Worm (Caenorhabditis elegans): ENCODE data around the gene utp-20.

The utp-20 gene

DNA sequence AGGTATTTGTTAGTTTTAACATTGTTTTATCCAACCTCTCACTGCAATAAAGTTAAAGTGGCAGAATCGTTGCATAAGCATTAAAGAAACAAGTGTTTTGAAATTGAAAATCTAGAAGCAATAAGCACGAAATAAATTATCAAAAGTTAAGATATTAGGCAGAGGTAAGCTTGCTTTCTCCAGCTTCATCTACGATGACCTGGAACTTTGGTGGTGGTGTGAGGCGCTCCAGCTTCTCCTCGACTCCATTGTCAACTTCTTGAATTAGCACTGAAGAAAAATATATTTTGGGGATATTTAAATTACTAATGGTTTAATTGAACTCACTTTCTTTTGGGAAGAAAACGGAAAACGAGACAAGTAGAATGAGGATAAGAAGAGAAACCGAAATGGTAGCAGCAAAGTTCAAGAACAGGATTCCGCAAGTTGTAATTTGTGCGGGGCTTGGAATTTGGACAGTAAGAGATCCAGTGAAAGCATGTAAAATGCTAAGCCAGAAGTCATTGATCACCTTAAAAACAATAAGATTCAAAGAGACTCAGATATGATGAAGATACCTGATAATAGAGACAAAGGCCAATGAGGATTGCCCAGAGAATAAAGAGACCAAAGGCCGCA lies 42.4 kb upstream of the utp-20 start:
- TF ChIP-seq unc-62 (GFP tag; optimal IDR thresholded peaks at IDR 0.05 in 1 of 2) (peak in 1 of 2 experiments; percentile 94), unc-62 (tag; optimal IDR thresholded peaks at IDR 0.05) (no peak), daf-16 (GFP tag; optimal IDR thresholded peaks at IDR 0.05) (no peak), daf-16 (tag; optimal IDR thresholded peaks at IDR 0.05) (no peak), lin-38 (GFP tag; IDR thresholded peaks at IDR 0.05) (peak; percentile 49), nhr-25 (tag; optimal IDR thresholded peaks at IDR 0.05; ENCODE audit: borderline replicate concordance, insufficient read depth) (no peak), duxl-1 (tag; optimal IDR thresholded peaks at IDR 0.05; ENCODE audit: poor library complexity) (peak; percentile 31), Y48G9A.11 (GFP tag; IDR thresholded peaks at IDR 0.05) (peak; percentile 52; the same call in 1 of the 2 replicates), lsy-2 (tag; optimal IDR thresholded peaks at IDR 0.05) (peak in 1 of 2 experiments; percentile 27), F49E8.2 (tag; optimal IDR thresholded peaks at IDR 0.05; ENCODE audit: borderline replicate concordance) (peak; percentile 26)

DNA sequence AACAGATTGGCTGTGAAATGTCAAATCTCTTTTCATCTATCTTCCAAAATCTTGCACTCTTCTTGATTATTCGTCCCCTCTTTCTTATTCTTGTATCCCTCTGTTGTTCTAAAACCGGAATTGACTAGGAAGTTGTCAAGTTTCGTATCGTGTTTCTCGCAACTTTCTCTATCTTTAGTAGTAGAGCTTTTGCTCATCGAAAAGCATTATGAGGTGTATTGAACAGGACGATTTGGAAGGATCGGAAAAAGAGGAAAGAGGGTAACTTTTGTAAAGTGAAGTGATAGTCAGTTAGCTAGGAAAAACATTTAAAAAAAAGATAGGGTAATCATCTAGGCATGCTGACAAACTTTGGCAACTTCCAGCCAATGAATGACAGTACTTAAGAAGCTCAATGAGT lies 39.7 kb upstream of the utp-20 start:
- peak; percentile 92 for TF ChIP-seq aha-1 (tag)
- TF ChIP-seq unc-62 (GFP tag; optimal IDR thresholded peaks at IDR 0.05 in 1 of 2) = peak in 1 of 2 experiments; percentile 17
- no peak for TF ChIP-seq unc-62 (tag; optimal IDR thresholded peaks at IDR 0.05)
- no peak for TF ChIP-seq jun-1 (tag; optimal IDR thresholded peaks at IDR 0.05)

DNA sequence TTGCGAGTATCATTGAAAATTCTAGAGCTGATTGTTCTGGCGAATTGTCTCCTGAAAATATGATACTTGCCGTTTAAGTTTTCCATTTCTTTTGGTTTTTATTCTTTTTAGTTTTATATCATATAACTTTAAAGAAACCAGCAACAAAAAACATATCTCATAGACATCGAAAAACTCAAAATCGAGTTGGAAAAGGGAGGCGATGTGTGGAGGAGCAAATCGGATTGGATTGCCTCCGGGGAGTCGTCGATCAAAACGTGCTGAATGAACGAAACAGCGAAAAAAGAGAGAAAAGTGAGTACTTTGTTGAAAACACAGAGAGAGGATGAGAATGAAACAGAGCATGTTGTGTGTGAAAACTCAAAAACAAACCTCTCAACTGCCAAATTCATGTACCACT lies 39.0 kb upstream of the utp-20 start:
- TF ChIP-seq unc-39 (tag; optimal IDR thresholded peaks at IDR 0.05) = no peak
- TF ChIP-seq unc-62 (GFP tag; optimal IDR thresholded peaks at IDR 0.05 in 1 of 2) = peak in 1 of 2 experiments; percentile 66
- no peak for TF ChIP-seq unc-62 (tag; optimal IDR thresholded peaks at IDR 0.05)
- TF ChIP-seq dmd-8 (GFP tag; IDR thresholded peaks at IDR 0.05) = no peak

DNA sequence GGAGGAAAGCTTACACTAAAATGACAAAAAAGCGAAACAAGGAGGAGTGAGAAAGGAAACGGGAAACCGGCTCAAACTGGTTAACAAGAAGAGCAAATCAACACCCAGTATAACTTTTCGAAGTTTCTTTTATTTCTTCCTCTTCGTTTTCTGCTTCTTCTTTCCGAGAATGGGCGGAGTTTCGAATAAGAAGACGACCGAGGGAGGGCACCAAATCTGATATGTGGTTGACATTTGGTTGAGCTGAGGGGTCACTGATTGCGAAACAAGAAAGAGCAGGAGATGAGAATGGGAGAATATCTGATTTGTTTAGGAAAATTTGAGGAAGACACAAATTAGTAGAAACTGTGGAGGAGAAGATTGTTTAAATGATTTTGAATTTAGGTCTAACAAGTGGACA lies 37.6 kb upstream of the utp-20 start:
- TF ChIP-seq lsy-2 (tag; optimal IDR thresholded peaks at IDR 0.05) (peak in 1 of 2 experiments; percentile 8), ztf-11 (tag; optimal IDR thresholded peaks at IDR 0.05) (no peak), ctbp-1 (GFP tag; IDR thresholded peaks at IDR 0.05) (0 out of 2 replicates have a peak, but pooled peaks have one; percentile 33)

DNA sequence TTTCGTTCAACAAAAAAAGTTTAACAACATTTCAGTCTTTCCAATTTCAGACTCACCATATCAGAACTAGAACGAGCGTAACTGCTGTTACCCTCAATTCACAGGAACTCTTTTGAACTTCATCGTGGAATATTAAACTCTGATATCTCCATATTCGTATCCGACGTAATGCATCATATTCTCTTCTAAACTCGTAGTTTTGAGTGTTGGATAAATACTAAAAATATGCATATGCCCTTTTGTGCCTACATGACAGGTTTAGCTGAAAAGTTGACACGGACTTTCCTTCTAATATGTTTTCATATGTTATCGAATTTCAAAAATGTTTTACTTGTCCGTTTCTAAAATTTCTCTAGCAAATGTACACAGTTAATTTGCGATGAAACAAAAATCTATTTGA lies 37.1 kb upstream of the utp-20 start, which contains the start of gene twk-49:
Gene twk-49 (minus strand): TSS at position 101 of the 400 bp plus-strand sequence.
- TF ChIP-seq vab-7 (GFP tag; IDR thresholded peaks at IDR 0.05) = no peak
- TF ChIP-seq Y105C5A.15 (GFP tag; IDR thresholded peaks at IDR 0.05) = no peak
- TF ChIP-seq T20F7.1 (GFP tag; optimal IDR thresholded peaks at IDR 0.05) = no peak
- TF ChIP-seq unc-62 (GFP tag; optimal IDR thresholded peaks at IDR 0.05 in 1 of 2) = peak in 1 of 2 experiments; percentile 36
- no peak for TF ChIP-seq unc-62 (tag; optimal IDR thresholded peaks at IDR 0.05)

DNA sequence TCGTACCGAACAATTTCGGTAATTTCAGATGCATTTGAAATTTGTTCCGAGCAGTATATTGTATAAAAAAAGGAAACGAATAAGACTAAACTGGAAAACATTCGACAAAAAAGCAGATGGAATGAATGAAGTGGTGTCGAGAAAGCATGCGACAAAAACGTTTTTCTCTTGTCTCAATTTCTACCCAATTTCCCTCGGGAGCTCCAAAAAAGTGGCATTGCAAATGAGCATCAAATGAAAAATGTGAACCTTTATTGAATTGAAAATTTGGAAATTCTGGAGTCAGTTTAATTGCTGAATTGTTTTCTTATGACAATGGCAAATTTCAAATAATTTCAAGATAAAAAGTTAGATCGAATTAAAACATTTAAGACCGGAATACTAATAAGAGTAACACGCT lies 36.0 kb upstream of the utp-20 start, which contains the start of gene R05G9.5:
Gene R05G9.5 (minus strand): TSS at position 101 of the 400 bp plus-strand sequence.
- TF ChIP-seq fos-1 (tag; optimal IDR thresholded peaks at IDR 0.05) (no peak), nhr-28 (tag; optimal IDR thresholded peaks at IDR 0.05) (no peak), T20F7.1 (GFP tag; optimal IDR thresholded peaks at IDR 0.05) (no peak), jun-1 (tag; optimal IDR thresholded peaks at IDR 0.05) (no peak), F44E2.7 (GFP tag; IDR thresholded peaks at IDR 0.05) (no peak), lim-7 (GFP tag; IDR thresholded peaks at IDR 0.05) (no peak), nhr-111 (GFP tag; optimal IDR thresholded peaks at IDR 0.05) (no peak), zfp-2 (tag; optimal IDR thresholded peaks at IDR 0.05) (no peak), duxl-1 (tag; optimal IDR thresholded peaks at IDR 0.05; ENCODE audit: poor library complexity) (no peak), lin-29 (GFP tag; IDR thresholded peaks at IDR 0.05) (no peak), lin-15B (tag; optimal IDR thresholded peaks at IDR 0.05) (no peak), dmd-8 (GFP tag; IDR thresholded peaks at IDR 0.05) (no peak), mxl-3 (GFP tag; optimal IDR thresholded peaks at IDR 0.05) (no peak), madf-9 (GFP tag; conservative IDR thresholded peaks at IDR 0.05) (no peak), ZK546.5 (tag; optimal IDR thresholded peaks at IDR 0.05) (no peak), zip-2 (tag; optimal IDR thresholded peaks at IDR 0.05) (no peak), ceh-32 (tag; optimal IDR thresholded peaks at IDR 0.05; ENCODE audit: poor library complexity) (no peak)
